Worm (Caenorhabditis elegans) whole organism, L2 larva: ENCODE results near the gene M153.5.

ENCODE experiments used
- lin-13 ChIP-seq: fragments of 150-350 bp; optimal IDR thresholded peaks from 2 replicates; lab custom pipeline; 2014; ENCODE audit warnings: missing biosample characterization, missing genetic modification reagents, missing genetic modification characterization
- mbf-1 ChIP-seq: sonication (generic microtip); optimal IDR thresholded peaks from 2 replicates; lab custom pipeline; 2017; ENCODE audit warnings: missing biosample characterization, missing genetic modification characterization
- nhr-237 ChIP-seq: fragments of 150-350 bp; optimal IDR thresholded peaks from 2 replicates; lab custom pipeline; 2014; ENCODE audit warnings: missing biosample characterization, missing genetic modification characterization
- ztf-11 ChIP-seq: sonication (generic microtip); optimal IDR thresholded peaks from 2 replicates; lab custom pipeline; 2017; ENCODE audit warnings: missing biosample characterization, missing genetic modification characterization

- TF ChIP-seq lin-13 = no peak
- no peak for TF ChIP-seq nhr-237 (tag; lab: Kevin White, UChicago)
- no peak for TF ChIP-seq ztf-11
- no peak for TF ChIP-seq mbf-1 (tag; lab: Kevin White, UChicago)
These were observed 39.1 kb downstream of the M153.5 start for ce11 chrX:12182684-12183477.
